Fruit fly (Drosophila melanogaster) whole organism, pupa: ENCODE results near the gene CG10026.

ENCODE experiments used
- CG10348 ChIP-seq: fragments of 200-800 bp; sonication (Bioruptor generic); IDR thresholded peaks from 2 replicates; pipeline ENCODE4 v1.3.6; 2022; ENCODE audit warnings: missing biosample characterization, missing genetic modification characterization
- CG12605 ChIP-seq: fragments of 200-800 bp; sonication (Bioruptor generic); IDR thresholded peaks from 2 replicates; pipeline ENCODE4 v1.3.6; 2022; ENCODE audit warnings: missing biosample characterization, missing genetic modification characterization
- CG13204 ChIP-seq: fragments of 200-800 bp; sonication (Bioruptor generic); optimal IDR thresholded peaks from 2 replicates; lab custom pipeline; 2018; ENCODE audit warnings: missing biosample characterization, mild to moderate bottlenecking, missing genetic modification characterization, moderate library complexity
- CG14655 ChIP-seq: fragments of 200-800 bp; sonication (Bioruptor generic); optimal IDR thresholded peaks from 3 replicates; lab custom pipeline; 2017; ENCODE audit warnings: mild to moderate bottlenecking, missing biosample characterization, missing genetic modification reagents, missing genetic modification characterization
- CG15710 ChIP-seq: fragments of 200-800 bp; sonication (Bioruptor generic); optimal IDR thresholded peaks from 2 replicates; lab custom pipeline; 2018; ENCODE audit warnings: missing biosample characterization, mild to moderate bottlenecking, missing genetic modification characterization, moderate library complexity
- CG17806 ChIP-seq: fragments of 200-800 bp; sonication (Bioruptor generic); optimal IDR thresholded peaks from 2 replicates; lab custom pipeline; 2018; ENCODE audit warnings: missing biosample characterization, mild to moderate bottlenecking, missing genetic modification characterization, moderate library complexity
- CG32121 ChIP-seq: fragments of 200-800 bp; sonication (Bioruptor generic); IDR thresholded peaks from 2 replicates; pipeline ENCODE4 v1.3.6; 2022; ENCODE audit warnings: missing biosample characterization, missing genetic modification characterization
- CG34367 ChIP-seq: fragments of 200-800 bp; sonication (Bioruptor generic); optimal IDR thresholded peaks from 2 replicates; lab custom pipeline; 2018; ENCODE audit warnings: missing biosample characterization, mild to moderate bottlenecking, missing genetic modification characterization
- CG4496 ChIP-seq: fragments of 200-800 bp; sonication (Bioruptor generic); IDR thresholded peaks from 3 replicates; pipeline ENCODE4 v1.3.6; 2022; ENCODE audit warnings: missing biosample characterization, missing genetic modification characterization
- CG8159 ChIP-seq: fragments of 200-800 bp; sonication (Bioruptor generic); optimal IDR thresholded peaks from 3 replicates; lab custom pipeline; 2018; ENCODE audit warnings: missing biosample characterization, mild to moderate bottlenecking, missing genetic modification characterization, moderate library complexity
- CG8301 ChIP-seq: fragments of 200-800 bp; sonication (Bioruptor generic); optimal IDR thresholded peaks from 2 replicates; lab custom pipeline; 2018; ENCODE audit warnings: missing biosample characterization, mild to moderate bottlenecking, missing genetic modification characterization
- CG9948 ChIP-seq: fragments of 200-800 bp; sonication (Bioruptor generic); optimal IDR thresholded peaks from 2 replicates; lab custom pipeline; 2018; ENCODE audit warnings: missing biosample characterization, mild to moderate bottlenecking, missing genetic modification characterization, moderate library complexity
- D1 ChIP-seq: fragments of 200-800 bp; sonication (Bioruptor generic); optimal IDR thresholded peaks from 2 replicates; lab custom pipeline; 2018; ENCODE audit warnings: missing biosample characterization, mild to moderate bottlenecking, missing genetic modification characterization, moderate library complexity
- EcR ChIP-seq: fragments of 200-800 bp; sonication (Bioruptor generic); optimal IDR thresholded peaks from 3 replicates; lab custom pipeline; 2019; ENCODE audit warnings: missing biosample characterization, missing genetic modification characterization, mild to moderate bottlenecking, moderate library complexity, missing genetic modification reagents
- Ets98B ChIP-seq: fragments of 200-800 bp; sonication (Bioruptor generic); IDR thresholded peaks from 2 replicates; pipeline ENCODE4 v1.3.6; 2022; ENCODE audit warnings: missing biosample characterization, missing genetic modification characterization
- Pif1A ChIP-seq: fragments of 200-800 bp; sonication (Bioruptor generic); optimal IDR thresholded peaks from 3 replicates; lab custom pipeline; 2016; ENCODE audit warnings: missing biosample characterization, missing genetic modification characterization
- Pif1B ChIP-seq: fragments of 200-800 bp; sonication (Bioruptor generic); optimal IDR thresholded peaks from 3 replicates; lab custom pipeline; 2016; ENCODE audit warnings: missing biosample characterization, missing genetic modification characterization
- Snoo ChIP-seq: fragments of 200-800 bp; sonication (Bioruptor generic); optimal IDR thresholded peaks from 3 replicates; lab custom pipeline; 2017; ENCODE audit warnings: missing biosample characterization, mild to moderate bottlenecking, missing genetic modification characterization, inconsistent platforms
- fd96Ca ChIP-seq: fragments of 200-800 bp; sonication (Bioruptor generic); IDR thresholded peaks from 3 replicates; pipeline ENCODE4 v1.3.6; 2022; ENCODE audit warnings: missing biosample characterization, missing genetic modification characterization
- gl ChIP-seq: fragments of 200-800 bp; sonication (Bioruptor generic); optimal IDR thresholded peaks from 2 replicates; lab custom pipeline; 2018; ENCODE audit warnings: missing biosample characterization, mild to moderate bottlenecking, missing genetic modification characterization
- rn ChIP-seq: fragments of 200-800 bp; sonication (Bioruptor generic); IDR thresholded peaks from 2 replicates; pipeline ENCODE4 v1.3.6; 2022; ENCODE audit warnings: missing biosample characterization, missing genetic modification characterization

The CG10026 gene

DNA sequence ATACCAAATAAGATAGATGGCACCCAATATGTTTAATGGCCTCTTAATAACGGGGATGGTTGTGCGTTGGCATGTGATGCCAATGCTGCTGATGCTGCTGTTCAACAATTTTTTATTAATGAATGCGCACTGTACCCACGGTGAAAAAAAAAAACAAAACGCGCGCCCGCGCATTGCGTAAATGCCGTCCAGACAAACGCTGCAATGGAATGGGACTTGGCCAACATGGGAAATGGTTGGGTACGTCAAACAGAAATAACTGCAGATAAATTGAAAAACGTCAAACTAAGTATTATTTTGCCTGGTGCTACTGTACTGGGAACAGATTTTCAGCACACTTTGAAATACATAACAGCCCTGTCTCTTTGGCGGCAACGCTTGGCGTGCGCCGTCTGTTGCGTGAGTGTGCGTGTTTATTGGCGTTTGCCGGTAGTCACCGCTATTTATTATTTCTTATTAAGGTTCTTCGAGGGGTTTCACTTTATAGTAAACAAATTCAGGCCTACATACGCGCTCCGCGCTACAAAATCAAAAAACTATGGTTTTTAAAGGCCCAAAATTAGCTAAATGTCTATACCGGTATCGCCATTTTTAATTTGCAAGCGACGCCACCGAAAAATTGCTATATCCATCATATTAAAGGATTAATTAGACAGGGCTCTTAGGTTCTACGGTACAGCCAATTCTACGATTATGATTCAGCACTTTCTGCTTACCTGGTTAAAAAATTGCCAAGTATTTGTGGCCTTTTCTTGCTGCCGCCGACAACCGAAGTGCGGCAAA lies 1.3 kb upstream of the CG10026 start:
- TF ChIP-seq CG12605 (GFP tag; lab: Robert Waterston, UW) (peak; percentile 68), Snoo (tag; lab: Kevin White, UChicago) (no peak), CG32121 (GFP tag; lab: Robert Waterston, UW) (peak; percentile 57; the same call in 1 of the 2 replicates), CG4496 (no peak; the same call in 1 of the 3 replicates), fd96Ca (GFP tag; lab: Robert Waterston, UW) (peak; percentile 70), CG8301 (tag; lab: Kevin White, UChicago) (peak; percentile 33), CG17806 (peak; percentile 25), Pif1A (GFP tag; lab: Kevin White, UChicago) (no peak), CG13204 (GFP tag; lab: Kevin White, UChicago) (no peak), gl (no peak), CG15710 (tag; lab: Kevin White, UChicago) (no peak), EcR (GFP tag; lab: Kevin White, UChicago) (no peak), D1 (tag; lab: Kevin White, UChicago) (no peak), CG10348 (no peak), CG14655 (GFP tag; lab: Kevin White, UChicago) (peak; percentile 52), Ets98B (peak; percentile 61), Pif1B (GFP tag; lab: Kevin White, UChicago) (no peak), CG8159 (tag; lab: Kevin White, UChicago) (peak; percentile 21), rn (GFP tag; lab: Robert Waterston, UW) (no peak), CG9948 (tag; lab: Kevin White, UChicago) (no peak), CG34367 (no peak)
- TF ChIP-seq, all 21 proteins: peak for 8

DNA sequence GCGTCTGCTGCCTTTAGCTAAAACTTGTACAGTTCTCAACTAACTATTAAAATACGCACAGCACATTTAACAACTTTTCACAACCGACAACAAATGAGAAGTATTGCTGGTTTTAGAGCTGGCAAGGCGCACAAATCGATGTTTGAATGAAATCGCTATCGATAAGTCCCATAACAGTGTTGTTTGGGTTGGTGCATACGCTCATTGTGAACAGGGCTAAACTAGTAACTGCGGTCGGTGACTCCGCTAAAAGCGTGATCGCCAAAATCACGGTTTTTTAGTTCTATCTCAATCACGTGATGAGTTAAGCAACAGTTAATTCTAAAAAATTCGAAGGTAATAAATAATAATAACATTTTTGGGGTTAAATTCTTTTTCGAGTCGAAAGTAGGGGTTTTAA lies 675 bp upstream of the CG10026 start, which contains the start of gene Top2:
Gene Top2 (minus strand): TSS at position 110 of the 400 bp plus-strand sequence.
- no peak for TF ChIP-seq CG14655 (GFP tag; lab: Kevin White, UChicago)
- peak; percentile 17 for TF ChIP-seq CG8159 (tag; lab: Kevin White, UChicago)
- TF ChIP-seq CG4496 = peak; percentile 7; the same call in 1 of the 3 replicates

dm6 chr2L:19455209-19455608 lies 1.2 kb downstream of the CG10026 start:
- TF ChIP-seq CG32121 (GFP tag; lab: Robert Waterston, UW) (peak; percentile 26; the same call in 1 of the 2 replicates), CG17806 (no peak), EcR (GFP tag; lab: Kevin White, UChicago) (no peak)

dm6 chr2L:19455723-19456122 lies 1.7 kb downstream of the CG10026 start:
- TF ChIP-seq CG8301 (tag; lab: Kevin White, UChicago) (no peak), CG15710 (tag; lab: Kevin White, UChicago) (no peak), CG32121 (GFP tag; lab: Robert Waterston, UW) (no peak), fd96Ca (GFP tag; lab: Robert Waterston, UW) (no peak), CG12605 (GFP tag; lab: Robert Waterston, UW) (no peak), Pif1B (GFP tag; lab: Kevin White, UChicago) (no peak), CG34367 (no peak), gl (no peak), CG17806 (no peak), Snoo (tag; lab: Kevin White, UChicago) (no peak), D1 (tag; lab: Kevin White, UChicago) (no peak), rn (GFP tag; lab: Robert Waterston, UW) (no peak), CG8159 (tag; lab: Kevin White, UChicago) (no peak), CG4496 (no peak), CG9948 (tag; lab: Kevin White, UChicago) (no peak), Ets98B (no peak), CG13204 (GFP tag; lab: Kevin White, UChicago) (no peak), EcR (GFP tag; lab: Kevin White, UChicago) (no peak)

- no peak for TF ChIP-seq CG13204 (GFP tag; lab: Kevin White, UChicago)
- TF ChIP-seq Pif1B (GFP tag; lab: Kevin White, UChicago) = no peak
- TF ChIP-seq, all 21 proteins: peak for 0
These were observed 4.0 kb downstream of the CG10026 start for dm6 chr2L:19457890-19458580.

dm6 chr2L:19459404-19459803 lies 5.3 kb downstream of the CG10026 start:
- no peak for TF ChIP-seq fd96Ca (GFP tag; lab: Robert Waterston, UW)
- TF ChIP-seq rn (GFP tag; lab: Robert Waterston, UW) = no peak
- TF ChIP-seq Pif1B (GFP tag; lab: Kevin White, UChicago) = no peak
- no peak for TF ChIP-seq CG13204 (GFP tag; lab: Kevin White, UChicago)
- TF ChIP-seq CG8301 (tag; lab: Kevin White, UChicago) = no peak
- no peak for TF ChIP-seq Snoo (tag; lab: Kevin White, UChicago)
- TF ChIP-seq CG8159 (tag; lab: Kevin White, UChicago) = no peak
- TF ChIP-seq EcR (GFP tag; lab: Kevin White, UChicago) = no peak
- no peak for TF ChIP-seq CG15710 (tag; lab: Kevin White, UChicago)
- no peak for TF ChIP-seq CG14655 (GFP tag; lab: Kevin White, UChicago)
- no peak for TF ChIP-seq CG32121 (GFP tag; lab: Robert Waterston, UW)
- no peak for TF ChIP-seq Ets98B
- TF ChIP-seq CG34367 = no peak
- no peak for TF ChIP-seq CG17806
